Worm (Caenorhabditis elegans) whole organism, dauer: ENCODE results near the gene str-250.

Source experiments
- unc-62 ChIP-seq: sonication (generic microtip); optimal IDR thresholded peaks from 2 replicates; lab custom pipeline; 2017; ENCODE audit warnings: missing biosample characterization, missing genetic modification reagents, missing genetic modification characterization

str-250 gene

ce11 chrV:13918341-13918740 lies at the start of gene str-250:
Gene str-250 (plus strand): TSS chrV:13918641.
- TF ChIP-seq unc-62 (GFP tag; lab: Kevin White, UChicago): no peak

ce11 chrV:13869551-13869950 lies 48.9 kb upstream of the str-250 start:
- TF ChIP-seq unc-62 (GFP tag; lab: Kevin White, UChicago): no peak

ce11 chrV:13872895-13873294 lies 45.5 kb upstream of the str-250 start, which contains the start of gene cpt-5:
Gene cpt-5 (plus strand): TSS chrV:13873195.
- no peak for TF ChIP-seq unc-62 (GFP tag; lab: Kevin White, UChicago)

DNA sequence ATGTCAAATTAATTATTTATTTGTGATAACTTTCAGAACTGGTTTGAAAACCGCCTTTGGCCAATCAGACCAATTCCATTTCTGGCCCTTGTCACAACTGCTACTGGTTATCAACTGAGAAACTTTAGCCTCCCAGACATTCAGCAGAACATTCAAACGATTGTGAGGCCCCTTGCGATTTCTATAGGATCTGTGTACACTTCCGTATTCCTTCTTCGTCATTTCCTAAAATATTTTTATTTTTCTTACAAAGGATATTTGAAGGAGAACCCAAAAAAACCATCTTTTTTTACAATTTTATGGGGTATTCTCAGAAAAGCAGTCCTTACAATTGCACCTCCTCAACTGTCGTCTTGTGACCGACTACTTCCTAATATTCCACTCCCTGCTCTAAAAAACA lies 45.1 kb upstream of the str-250 start:
- TF ChIP-seq unc-62 (GFP tag; lab: Kevin White, UChicago): no peak

ce11 chrV:13876529-13876928 lies 41.9 kb upstream of the str-250 start, which contains the start of gene T22G5.1:
Gene T22G5.1 (plus strand): TSS chrV:13876829.
- TF ChIP-seq unc-62 (GFP tag; lab: Kevin White, UChicago): no peak

DNA sequence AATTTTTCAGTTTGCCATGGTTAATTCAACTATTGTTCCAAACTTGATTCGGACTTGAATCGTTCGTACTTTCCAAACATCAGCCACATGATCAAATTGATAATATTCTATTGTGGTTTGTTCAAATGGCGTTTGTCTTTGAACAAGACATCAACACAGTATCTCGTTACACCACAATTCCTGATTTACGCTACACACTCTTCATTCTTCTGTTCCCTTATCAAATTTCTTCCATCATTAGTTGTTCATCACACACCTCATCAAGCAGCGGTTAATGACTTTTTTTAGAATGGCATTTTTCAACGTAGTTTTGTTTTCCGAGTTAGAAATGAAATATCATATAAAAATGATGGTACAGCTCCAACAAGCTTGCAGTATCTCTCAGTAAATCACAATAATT lies 40.2 kb upstream of the str-250 start:
- TF ChIP-seq unc-62 (GFP tag; lab: Kevin White, UChicago): no peak

DNA sequence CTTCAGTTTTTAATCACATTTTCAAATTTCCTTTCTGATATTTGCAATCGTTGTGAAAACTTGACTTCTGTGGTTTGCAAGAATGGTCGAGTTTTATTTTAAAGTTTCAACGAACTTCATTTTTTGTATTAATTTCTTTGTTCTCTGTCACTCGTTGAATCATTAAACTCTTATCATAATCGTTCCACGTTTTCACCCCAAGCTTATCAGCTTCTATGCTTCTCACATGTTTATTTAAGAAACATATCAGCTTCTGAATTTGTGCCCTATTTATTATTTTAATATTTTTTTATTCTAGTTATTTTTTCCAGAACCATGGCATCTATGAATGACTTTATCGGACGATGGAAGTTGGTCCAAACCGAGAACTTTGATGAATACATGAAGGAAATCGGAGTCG lies 39.2 kb upstream of the str-250 start, which contains the start of gene lbp-7:
lbp-7 (plus strand) TSS at position 312 of the 400 bp plus-strand sequence.
- no peak for TF ChIP-seq unc-62 (GFP tag; lab: Kevin White, UChicago)

ce11 chrV:13880163-13880562 lies 38.3 kb upstream of the str-250 start:
- no peak for TF ChIP-seq unc-62 (GFP tag; lab: Kevin White, UChicago)

ce11 chrV:13880607-13881006 lies 37.8 kb upstream of the str-250 start, which contains the start of gene T22G5.3:
Gene T22G5.3 (plus strand): TSS chrV:13880907.
- no peak for TF ChIP-seq unc-62 (GFP tag; lab: Kevin White, UChicago)

- no peak for TF ChIP-seq unc-62 (GFP tag; lab: Kevin White, UChicago)
Observed at ce11 chrV:13887358-13887757, 31.1 kb upstream of the str-250 start, which contains the start of gene srsx-19. Gene srsx-19 (plus strand): TSS chrV:13887658.

ce11 chrV:13889516-13889915 lies 28.9 kb upstream of the str-250 start, which contains the start of gene spp-12:
Gene spp-12 (plus strand): TSS chrV:13889816.
- no peak for TF ChIP-seq unc-62 (GFP tag; lab: Kevin White, UChicago)

DNA sequence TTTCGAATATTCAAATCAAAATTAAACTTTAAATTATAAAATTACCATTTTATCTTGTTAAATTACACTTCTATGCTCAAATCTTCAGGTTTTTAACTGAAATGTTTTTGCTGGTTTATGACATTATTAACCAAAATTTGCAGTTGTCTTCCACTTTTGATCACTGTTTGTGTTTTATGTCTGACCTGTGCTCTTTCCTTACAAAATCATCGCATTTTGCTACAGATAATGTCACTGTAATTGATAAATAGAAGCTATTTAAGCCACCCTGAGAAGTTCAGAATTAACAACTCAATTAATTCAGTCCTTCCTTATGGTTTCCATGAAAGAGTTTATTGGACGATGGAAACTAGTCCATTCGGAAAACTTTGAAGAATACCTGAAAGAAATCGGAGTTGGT lies 28.0 kb upstream of the str-250 start, which contains the start of gene lbp-8:
lbp-8 (plus strand) TSS at position 301 of the 400 bp plus-strand sequence.
- no peak for TF ChIP-seq unc-62 (GFP tag; lab: Kevin White, UChicago)

ce11 chrV:13891489-13891888 lies 27.0 kb upstream of the str-250 start:
- TF ChIP-seq unc-62 (GFP tag; lab: Kevin White, UChicago): no peak

DNA sequence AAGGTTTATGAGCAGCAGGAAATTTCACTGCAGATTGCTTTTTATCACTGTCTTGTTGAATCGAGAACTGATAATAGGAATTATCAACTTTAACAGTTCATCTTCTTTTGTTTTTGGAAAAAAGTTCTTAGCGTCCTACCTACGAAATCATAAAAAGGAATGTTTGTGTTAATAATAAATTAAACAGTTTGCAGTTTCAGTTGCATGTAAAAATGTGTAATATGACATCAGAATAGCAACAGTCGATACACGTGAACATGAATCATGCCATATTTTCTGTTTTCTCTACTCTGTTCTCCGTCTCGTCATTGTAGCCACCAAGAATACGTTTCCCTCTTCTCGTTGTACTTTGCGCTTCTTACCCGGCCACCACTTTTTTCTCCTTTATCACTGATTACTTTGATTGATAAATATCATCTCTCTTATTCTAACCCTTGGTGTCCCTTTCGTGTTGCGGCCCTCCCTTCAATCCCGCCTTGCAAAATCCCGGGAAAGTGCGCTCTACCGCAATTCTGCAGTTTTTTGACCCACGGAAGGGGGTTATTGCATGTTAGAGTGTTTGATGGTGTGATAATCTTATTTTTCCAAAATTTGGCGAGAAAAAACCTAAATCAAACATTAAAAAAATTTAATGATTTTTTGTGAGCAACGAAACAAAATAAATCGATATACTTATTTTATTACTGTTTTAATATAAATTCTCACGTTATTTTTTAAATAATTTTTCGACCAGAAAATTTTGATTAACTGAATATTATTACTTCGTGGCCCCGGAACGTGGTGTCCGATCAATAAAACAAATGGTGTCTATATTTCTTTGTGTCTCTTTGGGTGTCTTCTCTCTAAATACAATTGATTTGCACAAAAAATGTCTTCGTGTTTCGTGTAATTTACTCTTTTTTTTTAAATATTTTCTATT lies 25.7 kb upstream of the str-250 start, which contains the start of gene sptl-3:
sptl-3 (plus strand) TSS at position 869 of the 919 bp plus-strand sequence.
- no peak for TF ChIP-seq unc-62 (GFP tag; lab: Kevin White, UChicago)

DNA sequence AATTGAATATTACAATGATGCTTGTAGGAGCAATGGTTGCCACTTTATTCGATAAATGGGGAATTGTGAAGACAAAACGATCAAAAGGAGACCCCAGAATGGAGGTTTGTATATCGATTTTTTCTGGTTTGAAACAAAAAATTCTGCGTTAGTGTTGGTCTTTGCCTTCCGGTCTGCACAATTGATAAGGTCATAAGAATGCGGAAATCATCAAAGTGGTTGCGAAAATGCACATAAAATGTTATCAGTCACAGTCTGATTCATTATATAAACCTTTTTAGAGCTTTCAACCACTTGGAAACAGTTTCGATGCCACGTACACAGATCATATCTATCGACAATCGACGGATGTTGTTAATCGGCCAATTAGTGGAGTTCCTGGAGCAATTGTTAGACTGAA lies 24.9 kb upstream of the str-250 start:
- TF ChIP-seq unc-62 (GFP tag; lab: Kevin White, UChicago): no peak

DNA sequence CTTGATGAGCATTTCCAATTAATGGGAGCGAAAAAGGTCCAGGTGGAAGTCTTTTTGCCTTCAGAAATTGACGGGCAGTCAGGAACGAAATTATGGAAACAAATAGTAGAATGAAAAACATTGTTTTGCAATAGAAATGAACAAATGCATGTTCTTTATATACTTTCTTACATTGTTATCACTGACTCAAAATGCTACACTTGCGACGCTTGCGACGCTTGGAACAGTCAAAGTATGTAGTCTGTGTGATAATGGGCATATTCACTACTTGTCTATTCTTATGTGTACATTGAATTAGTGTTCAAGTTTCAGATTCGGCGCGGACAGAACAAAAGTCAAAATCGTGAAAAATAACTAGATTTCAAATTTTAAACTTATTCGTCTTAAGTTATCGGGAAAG lies 20.1 kb upstream of the str-250 start, which contains the start of gene cyp-35C1:
cyp-35C1 (minus strand) TSS at position 132 of the 400 bp plus-strand sequence.
- no peak for TF ChIP-seq unc-62 (GFP tag; lab: Kevin White, UChicago)
